Worm (Caenorhabditis elegans) whole organism, L4 larva: ENCODE results near the gene C45B11.5.

Source experiments
- F44E2.7 ChIP-seq: fragments of 200-800 bp; sonication (Bioruptor generic); IDR thresholded peaks from 2 replicates; pipeline ENCODE4 v2.1.2; 2022; ENCODE audit warnings: missing genetic modification characterization, missing compliant biosample characterization
- R02D3.7 ChIP-seq: fragments of 150-350 bp; sonication (generic microtip); optimal IDR thresholded peaks from 3 replicates; lab custom pipeline; 2014; ENCODE audit warnings: missing biosample characterization, missing genetic modification characterization
- Y105C5A.15 ChIP-seq: fragments of 200-800 bp; sonication (Bioruptor generic); IDR thresholded peaks from 2 replicates; pipeline ENCODE4 v1.3.6; 2022; ENCODE audit warnings: missing genetic modification characterization, missing compliant biosample characterization
- ZK337.2 ChIP-seq: fragments of 200-800 bp; sonication (Bioruptor generic); IDR thresholded peaks from 2 replicates; pipeline ENCODE4 v1.3.6; 2022; ENCODE audit warnings: missing genetic modification reagents, missing genetic modification characterization, missing compliant biosample characterization
- ZK546.5 ChIP-seq, 2 experiments: sonication (generic microtip); optimal IDR thresholded peaks; 2 replicates each; lab custom pipeline; 2017; ENCODE audit warnings: missing biosample characterization in 2 of 2, missing genetic modification characterization in 2 of 2
- aha-1 ChIP-seq: fragments of 150-350 bp; peaks from one replicate; lab custom pipeline; 2014; ENCODE audit warnings: missing biosample characterization, missing genetic modification characterization
- ceh-32 ChIP-seq: sonication (generic microtip); optimal IDR thresholded peaks from 2 replicates; lab custom pipeline; 2016; ENCODE audit warnings: mild to moderate bottlenecking, missing genetic modification characterization, missing compliant biosample characterization; ENCODE audit not compliant: poor library complexity
- ctbp-1 ChIP-seq: fragments of 200-800 bp; sonication (Bioruptor generic); IDR thresholded peaks from 2 replicates; pipeline ENCODE4 v1.3.6; 2022; ENCODE audit warnings: missing genetic modification reagents, missing genetic modification characterization, missing compliant biosample characterization
- daf-16 ChIP-seq, 3 experiments: sonication (generic microtip); optimal IDR thresholded peaks; 2 replicates each; lab custom pipeline; 2016 to 2017; ENCODE audit warnings: missing genetic modification characterization in 3 of 3, missing genetic modification reagents in 3 of 3, mild to moderate bottlenecking in 2 of 3, missing compliant biosample characterization in 2 of 3, missing biosample characterization in 1 of 3, moderate library complexity in 1 of 3
- daf-19 ChIP-seq: fragments of 200-800 bp; sonication (Bioruptor generic); conservative IDR thresholded peaks from 2 replicates; pipeline ENCODE4 v1.3.6; 2022; ENCODE audit warnings: missing genetic modification characterization, missing compliant biosample characterization
- dmd-9 ChIP-seq: fragments of 200-800 bp; sonication (Bioruptor generic); IDR thresholded peaks from 2 replicates; pipeline ENCODE4 v1.3.6; 2022; ENCODE audit warnings: missing genetic modification reagents, missing genetic modification characterization, missing compliant biosample characterization
- egl-27 ChIP-seq: sonication (generic microtip); optimal IDR thresholded peaks from 3 replicates; lab custom pipeline; 2017; ENCODE audit warnings: missing biosample characterization, missing genetic modification reagents, missing genetic modification characterization
- fos-1 ChIP-seq: fragments of 150-350 bp; optimal IDR thresholded peaks from 2 replicates; lab custom pipeline; 2014; ENCODE audit warnings: missing biosample characterization, missing genetic modification characterization
- hlh-11 ChIP-seq: fragments of 200-800 bp; sonication (Bioruptor generic); optimal IDR thresholded peaks from 2 replicates; lab custom pipeline; 2018; ENCODE audit warnings: mild to moderate bottlenecking, missing genetic modification characterization, missing compliant biosample characterization
- hmg-1.1 ChIP-seq: fragments of 200-800 bp; sonication (Bioruptor generic); IDR thresholded peaks from 2 replicates; pipeline ENCODE4 v1.3.6; 2022; ENCODE audit warnings: missing genetic modification reagents, missing genetic modification characterization, missing compliant biosample characterization
- jun-1 ChIP-seq: fragments of 150-350 bp; optimal IDR thresholded peaks from 2 replicates; lab custom pipeline; 2014; ENCODE audit warnings: missing biosample characterization, missing genetic modification reagents, missing genetic modification characterization
- lim-7 ChIP-seq: fragments of 200-800 bp; sonication (Bioruptor generic); IDR thresholded peaks from 2 replicates; pipeline ENCODE4 v1.3.6; 2022; ENCODE audit warnings: missing genetic modification characterization, missing compliant biosample characterization
- lin-13 ChIP-seq: fragments of 150-350 bp; optimal IDR thresholded peaks from 2 replicates; lab custom pipeline; 2014; ENCODE audit warnings: missing biosample characterization, missing genetic modification reagents, missing genetic modification characterization
- lsy-2 ChIP-seq, 2 experiments: fragments of 150-350 bp in 1 of 2; sonication (generic microtip) in 1 of 2; optimal IDR thresholded peaks; 2 replicates each; lab custom pipeline; 2014 to 2017; ENCODE audit warnings: missing biosample characterization in 2 of 2, missing genetic modification characterization in 2 of 2
- mxl-2 ChIP-seq: fragments of 200-800 bp; sonication (Bioruptor generic); conservative IDR thresholded peaks from 2 replicates; pipeline ENCODE4 v1.3.6; 2022; ENCODE audit warnings: missing genetic modification reagents, missing genetic modification characterization, missing compliant biosample characterization
- mxl-3 ChIP-seq: fragments of 200-800 bp; sonication (Bioruptor generic); optimal IDR thresholded peaks from 2 replicates; lab custom pipeline; 2018; ENCODE audit warnings: mild to moderate bottlenecking, missing genetic modification characterization, missing compliant biosample characterization
- nhr-10 ChIP-seq: fragments of 150-350 bp; optimal IDR thresholded peaks from 2 replicates; lab custom pipeline; 2014; ENCODE audit warnings: missing biosample characterization, missing genetic modification characterization
- nhr-102 ChIP-seq: sonication (generic microtip); optimal IDR thresholded peaks from 2 replicates; lab custom pipeline; 2016; ENCODE audit warnings: mild to moderate bottlenecking, missing genetic modification characterization, moderate library complexity, missing compliant biosample characterization
- nhr-11 ChIP-seq: fragments of 150-350 bp; optimal IDR thresholded peaks from 2 replicates; lab custom pipeline; 2014; ENCODE audit warnings: missing biosample characterization, missing genetic modification characterization
- nhr-28 ChIP-seq: fragments of 150-350 bp; optimal IDR thresholded peaks from 2 replicates; lab custom pipeline; 2014; ENCODE audit warnings: missing biosample characterization, missing genetic modification characterization
- nhr-6 ChIP-seq: fragments of 150-350 bp; optimal IDR thresholded peaks from 2 replicates; lab custom pipeline; 2014; ENCODE audit warnings: missing biosample characterization, missing genetic modification characterization
- nhr-77 ChIP-seq: fragments of 150-350 bp; optimal IDR thresholded peaks from 2 replicates; lab custom pipeline; 2014; ENCODE audit warnings: missing biosample characterization, missing genetic modification characterization
- pha-4 ChIP-seq, 2 experiments: fragments of 150-350 bp in 1 of 2; fragments of 200-800 bp in 1 of 2; sonication (Bioruptor generic) in 1 of 2; IDR thresholded peaks in 1 of 2; optimal IDR thresholded peaks in 1 of 2; 2 replicates each; pipeline versions ENCODE4 v1.3.6 to Lab custom; 2014 to 2022; ENCODE audit warnings: missing genetic modification characterization in 2 of 2, missing genetic modification reagents in 2 of 2, missing biosample characterization in 1 of 2, missing compliant biosample characterization in 1 of 2
- pqm-1 ChIP-seq: sonication (generic microtip); optimal IDR thresholded peaks from 2 replicates; lab custom pipeline; 2017; ENCODE audit warnings: missing biosample characterization, missing genetic modification characterization
- saeg-2 ChIP-seq: fragments of 200-800 bp; sonication (Bioruptor generic); IDR thresholded peaks from 2 replicates; pipeline ENCODE4 v1.3.6; 2022; ENCODE audit warnings: missing genetic modification reagents, missing genetic modification characterization, missing compliant biosample characterization
- sdz-12 ChIP-seq: fragments of 200-800 bp; sonication (Bioruptor generic); optimal IDR thresholded peaks from 2 replicates; lab custom pipeline; 2018; ENCODE audit warnings: mild to moderate bottlenecking, missing genetic modification characterization, missing compliant biosample characterization
- set-16 ChIP-seq: fragments of 200-800 bp; sonication (Bioruptor generic); IDR thresholded peaks from 2 replicates; pipeline ENCODE4 v1.3.6; 2022; ENCODE audit warnings: missing genetic modification reagents, missing genetic modification characterization, missing compliant biosample characterization
- snpc-1.2 ChIP-seq: fragments of 200-800 bp; sonication (Bioruptor generic); IDR thresholded peaks from 2 replicates; pipeline ENCODE4 v1.3.6; 2022; ENCODE audit warnings: missing genetic modification reagents, missing genetic modification characterization, missing compliant biosample characterization
- snpc-4 ChIP-seq: fragments of 150-350 bp; optimal IDR thresholded peaks from 2 replicates; lab custom pipeline; 2014; ENCODE audit warnings: missing biosample characterization, missing genetic modification characterization
- spr-1 ChIP-seq: sonication (generic microtip); optimal IDR thresholded peaks from 2 replicates; lab custom pipeline; 2016; ENCODE audit warnings: mild to moderate bottlenecking, missing genetic modification characterization, missing compliant biosample characterization
- tag-97 ChIP-seq: fragments of 200-800 bp; sonication (Bioruptor generic); IDR thresholded peaks from 2 replicates; pipeline ENCODE4 v1.3.6; 2022; ENCODE audit warnings: missing genetic modification characterization, missing compliant biosample characterization
- vab-7 ChIP-seq: fragments of 200-800 bp; sonication (Bioruptor generic); IDR thresholded peaks from 2 replicates; pipeline ENCODE4 v1.3.6; 2022; ENCODE audit warnings: missing genetic modification reagents, missing genetic modification characterization, missing compliant biosample characterization
- zfp-3 ChIP-seq: fragments of 200-800 bp; sonication (Bioruptor generic); conservative IDR thresholded peaks from 2 replicates; pipeline ENCODE4 v1.3.6; 2022; ENCODE audit warnings: missing genetic modification reagents, missing genetic modification characterization, missing compliant biosample characterization
- ztf-7 ChIP-seq: fragments of 150-350 bp; optimal IDR thresholded peaks from 2 replicates; lab custom pipeline; 2014; ENCODE audit warnings: missing biosample characterization, missing genetic modification characterization

The C45B11.5 gene

ce11 chrV:11070388-11070787 is 28.8 kb downstream of the C45B11.5 start (continued):
- TF ChIP-seq lsy-2 (tag; optimal IDR thresholded peaks at IDR 0.05; lab: Kevin White, UChicago) = peak in 1 of 2 experiments; percentile 27
- TF ChIP-seq lim-7 (GFP tag; lab: Robert Waterston, UW) = no peak
- TF ChIP-seq snpc-1.2 (GFP tag; lab: Robert Waterston, UW) = no peak
- TF ChIP-seq hmg-1.1 (GFP tag; lab: Robert Waterston, UW) = no peak
- no peak for TF ChIP-seq dmd-9 (GFP tag; lab: Robert Waterston, UW)
- no peak for TF ChIP-seq nhr-11
- no peak for TF ChIP-seq pha-4 (GFP tag; IDR thresholded peaks at IDR 0.05; lab: Robert Waterston, UW)
- TF ChIP-seq pha-4 (tag; optimal IDR thresholded peaks at IDR 0.05; lab: Kevin White, UChicago) = no peak

ce11 chrV:11071453-11071852 is 29.9 kb downstream of the C45B11.5 start:
- TF ChIP-seq fos-1 (tag; lab: Kevin White, UChicago) = peak; percentile 22
- no peak for TF ChIP-seq vab-7 (GFP tag; lab: Robert Waterston, UW)

DNA sequence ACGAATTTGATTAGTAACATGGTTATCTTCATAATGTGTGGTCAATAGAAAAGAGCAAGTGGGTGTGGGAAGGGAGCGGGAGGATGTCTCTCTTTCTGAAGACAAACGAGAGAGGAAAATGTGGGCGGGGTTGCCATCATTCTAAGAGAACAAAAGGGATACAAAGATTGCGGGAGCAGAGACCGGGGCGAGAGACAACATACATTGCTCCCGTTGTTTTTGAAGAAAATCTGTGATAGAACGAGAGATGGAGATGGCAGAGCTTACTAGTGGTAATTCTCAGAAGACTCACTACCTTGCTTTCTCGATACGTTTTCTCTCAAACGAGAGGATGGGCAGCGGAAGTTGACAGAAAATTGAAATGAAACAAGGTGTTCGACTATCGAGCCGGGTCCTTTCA is 31.8 kb downstream of the C45B11.5 start:
- TF ChIP-seq hlh-11 (tag; lab: Kevin White, UChicago) (no peak), spr-1 (tag; lab: Kevin White, UChicago) (no peak), jun-1 (no peak), nhr-102 (tag; lab: Kevin White, UChicago) (no peak), ZK337.2 (no peak), daf-19 (GFP tag; lab: Robert Waterston, UW) (no peak), nhr-6 (no peak), ZK546.5 (tag; optimal IDR thresholded peaks at IDR 0.05; lab: Kevin White, UChicago) (no peak), sdz-12 (GFP tag; lab: Kevin White, UChicago) (no peak), nhr-77 (tag; lab: Kevin White, UChicago) (no peak), ztf-7 (no peak), set-16 (GFP tag; lab: Robert Waterston, UW) (no peak)

- TF ChIP-seq lin-13 (GFP tag; lab: Kevin White, UChicago) (no peak), tag-97 (GFP tag; lab: Robert Waterston, UW) (no peak), pha-4 (GFP tag; IDR thresholded peaks at IDR 0.05; lab: Robert Waterston, UW) (peak; percentile 47; the same call in 1 of the 2 replicates), pha-4 (tag; optimal IDR thresholded peaks at IDR 0.05; lab: Kevin White, UChicago) (no peak), nhr-28 (tag; lab: Kevin White, UChicago) (peak; percentile 22), vab-7 (GFP tag; lab: Robert Waterston, UW) (no peak), nhr-10 (tag; lab: Kevin White, UChicago) (no peak), egl-27 (no peak), snpc-4 (tag; lab: Kevin White, UChicago) (no peak), set-16 (GFP tag; lab: Robert Waterston, UW) (peak; percentile 45), mxl-3 (GFP tag; lab: Kevin White, UChicago) (peak; percentile 9), daf-16 (GFP tag; optimal IDR thresholded peaks at IDR 0.05; lab: Kevin White, UChicago) (peak in 1 of 2 experiments; percentile 47), daf-16 (tag; optimal IDR thresholded peaks at IDR 0.05; lab: Kevin White, UChicago) (no peak), R02D3.7 (no peak), nhr-11 (peak; percentile 46), saeg-2 (GFP tag; lab: Robert Waterston, UW) (no peak), pqm-1 (tag; lab: Kevin White, UChicago) (no peak), F44E2.7 (GFP tag; lab: Robert Waterston, UW) (no peak), zfp-3 (GFP tag; lab: Robert Waterston, UW) (no peak), ctbp-1 (GFP tag; lab: Robert Waterston, UW) (0 out of 2 replicates have a peak, but pooled peaks have one; percentile 10), mxl-2 (GFP tag; lab: Robert Waterston, UW) (no peak), snpc-1.2 (GFP tag; lab: Robert Waterston, UW) (peak; percentile 17; the same call in 1 of the 2 replicates), Y105C5A.15 (GFP tag; lab: Robert Waterston, UW) (no peak), aha-1 (tag; lab: Kevin White, UChicago) (peak; percentile 32), ceh-32 (tag; lab: Kevin White, UChicago) (no peak), hlh-11 (tag; lab: Kevin White, UChicago) (peak; percentile 40)
- TF ChIP-seq, all 104 proteins: peak for 10
Observed at ce11 chrV:11074448-11074847, 32.8 kb downstream of the C45B11.5 start, which contains the start of gene act-3. TSS of gene act-3 (minus strand) at chrV:11074498.
